Fruit fly (Drosophila melanogaster): ENCODE results near the gene daed.

The daed gene

DNA sequence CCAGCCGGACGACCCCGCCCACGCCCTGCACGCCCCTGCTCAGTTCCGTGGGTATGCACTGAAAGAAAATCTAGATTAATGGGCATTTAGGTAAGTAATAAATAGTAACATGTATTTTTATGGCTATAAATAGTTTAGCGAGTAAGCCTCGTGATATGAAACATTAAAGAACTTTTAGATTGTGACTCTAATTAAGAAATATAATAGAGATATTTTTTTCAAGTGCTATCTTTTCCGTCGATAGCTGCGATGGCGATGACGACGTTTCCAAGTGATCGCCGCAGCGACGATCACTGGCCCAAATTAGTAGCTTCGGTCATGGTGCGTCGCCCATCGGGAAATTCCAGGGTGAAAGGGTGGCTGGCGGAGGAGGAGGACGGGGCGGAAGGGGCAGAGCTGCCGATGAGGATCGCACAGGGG, 36.0 kb downstream of the daed start (continued):
- TF ChIP-seq sug (tag; optimal IDR thresholded peaks at IDR 0.05) (peak; percentile 3), CG33213 (GFP tag; optimal IDR thresholded peaks at IDR 0.05) (peak; percentile 63), vnd (GFP tag; IDR thresholded peaks at IDR 0.05; ENCODE audit: partially characterized antibody) (no peak), tap (tag; optimal IDR thresholded peaks at IDR 0.05) (peak; percentile 95), Hand (GFP tag; optimal IDR thresholded peaks at IDR 0.05) (peak; percentile 67), luna (GFP tag; optimal IDR thresholded peaks at IDR 0.05) (no peak), CG10543 (GFP tag; optimal IDR thresholded peaks at IDR 0.05) (peak; percentile 10), CG11093 (GFP tag; IDR thresholded peaks at IDR 0.05) (peak; percentile 84), Elba2 (GFP tag; optimal IDR thresholded peaks at IDR 0.05) (peak; percentile 29), chinmo (GFP tag; IDR thresholded peaks at IDR 0.05; ENCODE audit: partially characterized antibody) (peak; percentile 51; the same call in 1 of the 4 replicates), HHEX (GFP tag; optimal IDR thresholded peaks at IDR 0.05) (peak; percentile 87), Side (GFP tag; optimal IDR thresholded peaks at IDR 0.05) (peak; percentile 71), HLH3B (GFP tag; IDR thresholded peaks at IDR 0.05) (peak; percentile 94), fu2 (GFP tag; optimal IDR thresholded peaks at IDR 0.05) (no peak), Ets65A (GFP tag) (peak; percentile 98), CG6813 (GFP tag; optimal IDR thresholded peaks at IDR 0.05) (peak; percentile 87), CG8924 (tag; optimal IDR thresholded peaks at IDR 0.05) (peak; percentile 93), az2 (GFP tag; optimal IDR thresholded peaks at IDR 0.05) (peak; percentile 90), fd3F (GFP tag; optimal IDR thresholded peaks at IDR 0.05) (peak; percentile 57), CG14965 (GFP tag; optimal IDR thresholded peaks at IDR 0.05; ENCODE audit: borderline replicate concordance) (peak; percentile 21), E2f2 (GFP tag; IDR thresholded peaks at IDR 0.05) (peak; percentile 69), zen2 (GFP tag; IDR thresholded peaks at IDR 0.05; ENCODE audit: partially characterized antibody) (no peak), CG8478 (optimal IDR thresholded peaks at IDR 0.05) (no peak), mld (GFP tag; IDR thresholded peaks at IDR 0.05; ENCODE audit: partially characterized antibody) (no peak), Ptx1 (GFP tag; IDR thresholded peaks at IDR 0.05) (peak; percentile 92), dati (GFP tag; IDR thresholded peaks at IDR 0.05) (peak; percentile 89), ATbp (GFP tag; optimal IDR thresholded peaks at IDR 0.05) (peak; percentile 95), Rx (GFP tag; IDR thresholded peaks at IDR 0.05) (peak; percentile 86), slp2 (GFP tag; optimal IDR thresholded peaks at IDR 0.05) (peak; percentile 71), Myb (GFP tag; optimal IDR thresholded peaks at IDR 0.05) (peak; percentile 15), D (optimal IDR thresholded peaks at IDR 0.05) (no peak), D (GFP tag; optimal IDR thresholded peaks at IDR 0.05) (peak; percentile 92), CG9215 (GFP tag; IDR thresholded peaks at IDR 0.05) (peak; percentile 66), BEAF-32 (GFP tag; optimal IDR thresholded peaks at IDR 0.05) (no peak), CG10462 (GFP tag; optimal IDR thresholded peaks at IDR 0.05) (peak; percentile 54), exex (tag; optimal IDR thresholded peaks at IDR 0.05) (peak; percentile 52), Sry-β (GFP tag; optimal IDR thresholded peaks at IDR 0.05) (peak; percentile 18), ems (GFP tag; optimal IDR thresholded peaks at IDR 0.05) (peak; percentile 84), CG11696 (GFP tag; IDR thresholded peaks at IDR 0.05) (peak; percentile 85), CG12659 (GFP tag; optimal IDR thresholded peaks at IDR 0.05) (peak; percentile 72), gsb (GFP tag; IDR thresholded peaks at IDR 0.05) (peak; percentile 75), CG33557 (GFP tag; optimal IDR thresholded peaks at IDR 0.05) (peak; percentile 76), CG17385 (GFP tag; optimal IDR thresholded peaks at IDR 0.05) (peak; percentile 86), tin (GFP tag; optimal IDR thresholded peaks at IDR 0.05) (peak; percentile 91), pzg (GFP tag; optimal IDR thresholded peaks at IDR 0.05) (no peak), ind (GFP tag; optimal IDR thresholded peaks at IDR 0.05) (peak; percentile 83), CG17359 (tag; optimal IDR thresholded peaks at IDR 0.05) (peak; percentile 96), CG3726 (GFP tag; IDR thresholded peaks at IDR 0.05) (peak; percentile 77; the same call in 2 of the 3 replicates), kni (GFP tag; optimal IDR thresholded peaks at IDR 0.05) (peak; percentile 65), otp (GFP tag; IDR thresholded peaks at IDR 0.05) (peak; percentile 92), emc (GFP tag; optimal IDR thresholded peaks at IDR 0.05) (peak; percentile 17)
